Fruit fly (Drosophila melanogaster) whole organism: ENCODE data around the gene CG17005.

ENCODE experiments used
- Dll ChIP-seq: fragments of >200 bp; optimal IDR thresholded peaks from 2 replicates; lab custom pipeline; 2017
- EcR ChIP-seq, 2 experiments: fragments of >200 bp; optimal IDR thresholded peaks; 2 replicates each; lab custom pipeline; 2017; ENCODE audit warnings: missing biosample characterization in 2 of 2, missing genetic modification characterization in 2 of 2, missing genetic modification reagents in 2 of 2
- pan ChIP-seq: fragments of >200 bp; optimal IDR thresholded peaks from 2 replicates; lab custom pipeline; 2017
- psq ChIP-seq: fragments of >200 bp; optimal IDR thresholded peaks from 2 replicates; lab custom pipeline; 2017
- usp ChIP-seq: fragments of >200 bp; optimal IDR thresholded peaks from 2 replicates; lab custom pipeline; 2017; ENCODE audit warnings: missing biosample characterization, missing genetic modification characterization, mixed read lengths

DNA sequence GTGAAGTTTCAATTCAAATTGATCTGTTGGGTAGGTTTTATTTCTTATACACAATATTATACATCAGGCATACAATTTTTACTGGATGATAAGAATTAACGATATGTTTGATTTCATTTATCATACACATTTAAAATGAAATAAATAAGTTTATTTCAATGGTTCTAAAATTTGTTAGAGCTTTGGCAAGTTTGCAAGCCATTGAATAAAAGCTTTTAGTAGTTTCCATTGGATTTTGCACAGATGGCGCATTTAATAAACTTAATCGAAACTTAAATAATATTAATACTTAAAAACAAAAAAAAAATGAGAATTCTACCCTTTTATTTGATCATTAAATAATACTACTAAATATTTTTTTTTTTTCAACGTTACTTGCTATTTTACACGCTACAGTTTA is 14.4 kb downstream of the CG17005 start:
- TF ChIP-seq usp (no peak), pan (lab: Kevin White, UChicago) (no peak), psq (no peak), EcR (GFP tag; optimal IDR thresholded peaks at IDR 0.05; lab: Kevin White, UChicago) (no peak), Dll (lab: Kevin White, UChicago) (no peak)
